Fruit fly (Drosophila melanogaster): ENCODE measurements around the gene CG10098.
A peak's percentile ranks its signal among the peaks of the same experiment; 100 is the strongest.

CG10098 gene

DNA sequence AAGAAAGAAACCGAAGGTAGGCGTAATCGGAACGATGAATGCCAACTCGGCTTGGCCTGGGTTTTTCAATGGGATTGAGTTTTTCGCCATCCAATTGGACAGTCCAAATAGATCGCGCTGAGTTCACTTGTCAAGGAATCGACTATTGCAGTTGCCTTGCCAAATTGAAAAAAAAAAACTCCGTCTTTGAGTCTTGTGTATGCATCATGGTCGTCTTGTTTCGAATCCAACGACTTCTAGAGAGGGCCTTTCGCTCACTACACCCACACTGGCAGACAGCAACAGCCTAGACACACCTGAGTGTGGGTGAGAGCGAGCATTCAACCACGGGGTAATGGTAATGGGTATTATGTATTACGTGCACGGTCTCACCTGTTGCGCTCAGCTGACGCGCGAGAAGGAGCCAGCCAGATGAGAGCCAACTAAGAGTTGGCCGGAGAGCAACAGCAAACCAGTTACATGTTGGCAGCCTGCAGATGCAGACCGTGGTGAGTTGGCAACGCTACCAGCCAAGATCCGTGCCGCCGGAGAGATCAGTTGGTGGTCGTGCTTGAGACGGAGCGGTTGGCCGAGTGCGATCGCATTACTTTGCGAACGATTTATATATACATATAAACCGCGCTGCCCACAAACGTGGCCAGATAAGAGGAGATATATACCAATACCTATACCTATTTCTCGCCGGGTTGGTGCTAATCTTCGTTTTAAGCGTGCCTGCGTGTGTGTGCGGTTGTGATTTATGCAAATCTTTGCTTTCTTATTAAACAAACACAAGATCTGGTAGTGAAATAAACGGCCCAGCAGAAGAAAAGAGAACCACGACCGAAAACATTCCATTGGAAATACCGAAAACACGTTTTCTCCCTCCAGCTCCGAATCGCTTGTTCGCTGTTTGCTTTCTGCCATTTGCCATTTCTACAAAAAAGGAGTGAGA is 38.3 kb downstream of the CG10098 start, which contains the start of gene sas (continued):
- TF ChIP-seq HLH4C (GFP tag; IDR thresholded peaks at IDR 0.05; ENCODE audit: partially characterized antibody) = 0 out of 3 replicates have a peak, but pooled peaks have one; percentile 33
- peak; percentile 92 for TF ChIP-seq Jarid2 (GFP tag; optimal IDR thresholded peaks at IDR 0.05)
- TF ChIP-seq nerfin-2 (GFP tag; IDR thresholded peaks at IDR 0.05; ENCODE audit: partially characterized antibody) = peak; percentile 14; the same call in 1 of the 2 replicates
- peak; percentile 55 for TF ChIP-seq oc (tag; optimal IDR thresholded peaks at IDR 0.05)

DNA sequence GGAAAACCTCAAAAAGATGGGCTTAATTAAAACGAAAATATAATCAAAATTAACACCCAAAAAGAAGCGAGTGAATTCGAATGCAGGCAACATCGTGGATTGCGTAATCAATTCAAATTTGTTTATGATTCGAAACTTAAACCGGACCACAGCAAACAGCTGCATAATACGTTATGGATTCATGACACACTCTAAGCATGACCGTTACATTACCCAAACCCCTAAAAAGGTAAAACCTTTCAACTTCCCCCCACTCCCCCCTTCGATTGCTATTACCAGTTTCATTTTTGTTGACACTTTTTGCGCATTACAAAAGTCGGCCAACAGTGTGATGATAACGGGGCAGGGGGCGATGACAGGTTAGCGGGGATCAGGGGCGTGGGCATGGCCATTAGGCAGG is 45.6 kb downstream of the CG10098 start:
- TF ChIP-seq CG15269 (tag; optimal IDR thresholded peaks at IDR 0.05) (peak; percentile 12), crol (GFP tag; IDR thresholded peaks at IDR 0.05) (peak; percentile 29; the same call in 1 of the 2 replicates), CG12391 (tag; optimal IDR thresholded peaks at IDR 0.05) (no peak), vvl (GFP tag; IDR thresholded peaks at IDR 0.05) (peak; percentile 62; the same call in 1 of the 2 replicates), CG6765 (GFP tag; optimal IDR thresholded peaks at IDR 0.05) (no peak), sr (GFP tag; IDR thresholded peaks at IDR 0.05) (0 out of 3 replicates have a peak, but pooled peaks have one; percentile 45), CG9932 (GFP tag; IDR thresholded peaks at IDR 0.05) (no peak), Blimp-1 (GFP tag; optimal IDR thresholded peaks at IDR 0.05) (peak; percentile 33), chinmo (GFP tag; IDR thresholded peaks at IDR 0.05; ENCODE audit: partially characterized antibody) (0 out of 4 replicates have a peak, but pooled peaks have one; percentile 46), Dll (GFP tag; IDR thresholded peaks at IDR 0.05; ENCODE audit: partially characterized antibody) (no peak), Bdp1 (GFP tag; optimal IDR thresholded peaks at IDR 0.05) (no peak), Pdp1 (GFP tag; optimal IDR thresholded peaks at IDR 0.05) (peak in 1 of 2 experiments; percentile 87), Rx (GFP tag; IDR thresholded peaks at IDR 0.05) (peak; percentile 5; the same call in 1 of the 2 replicates), sens (GFP tag) (peak; percentile 19), lov (optimal IDR thresholded peaks at IDR 0.05) (no peak), lov (GFP tag; IDR thresholded peaks at IDR 0.05) (no peak), lilli (GFP tag; optimal IDR thresholded peaks at IDR 0.05) (no peak), kni (GFP tag; optimal IDR thresholded peaks at IDR 0.05) (peak; percentile 84), Hr78 (GFP tag; optimal IDR thresholded peaks at IDR 0.05) (peak in 1 of 2 experiments; percentile 89), oc (tag; optimal IDR thresholded peaks at IDR 0.05) (peak; percentile 8), Eip74EF (GFP tag; optimal IDR thresholded peaks at IDR 0.05) (peak in 1 of 2 experiments; percentile 79), Rfx (GFP tag; IDR thresholded peaks at IDR 0.05) (0 out of 2 replicates have a peak, but pooled peaks have one; percentile 20), CG12769 (tag; optimal IDR thresholded peaks at IDR 0.05) (peak; percentile 16)

DNA sequence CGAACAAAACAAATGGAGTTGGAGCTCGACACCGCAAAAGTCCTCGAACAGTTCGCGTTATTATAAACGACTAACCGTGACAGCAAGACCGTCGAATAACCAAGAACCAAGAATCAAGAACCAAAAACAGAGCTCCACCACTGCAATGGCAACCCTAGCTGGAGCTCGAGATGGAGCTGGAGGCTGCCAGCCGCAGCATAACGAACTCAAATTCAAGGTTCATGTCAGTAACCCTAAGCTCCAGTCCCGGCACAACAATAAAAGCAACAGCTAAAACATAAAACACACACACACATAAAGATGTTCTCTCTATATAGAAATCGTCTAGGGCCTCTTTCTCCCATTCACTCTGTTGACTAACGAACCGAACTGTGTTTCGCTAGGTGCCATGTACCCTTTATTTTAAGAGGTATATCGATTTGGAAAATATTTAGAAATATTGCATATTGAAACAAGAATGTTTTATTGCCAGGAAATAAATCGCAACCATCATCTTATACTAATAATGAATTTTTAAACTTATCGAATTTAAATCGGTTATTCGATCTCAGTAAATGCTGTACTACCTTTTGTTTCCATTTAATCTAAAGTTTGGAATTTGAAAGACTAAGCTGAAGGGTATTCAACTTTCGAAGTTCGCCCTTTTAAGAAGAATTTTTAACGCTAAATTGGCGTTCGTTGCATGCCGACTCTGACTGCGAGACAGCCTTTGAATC is 47.2 kb downstream of the CG10098 start:
- TF ChIP-seq az2 (GFP tag; optimal IDR thresholded peaks at IDR 0.05) (peak; percentile 7), CG15269 (tag; optimal IDR thresholded peaks at IDR 0.05) (no peak), mam (GFP tag; optimal IDR thresholded peaks at IDR 0.05) (no peak), CG11560 (tag; IDR thresholded peaks at IDR 0.05) (no peak), Xbp1 (GFP tag; optimal IDR thresholded peaks at IDR 0.05) (peak; percentile 5), CG6254 (GFP tag; optimal IDR thresholded peaks at IDR 0.05) (no peak), crp (GFP tag; optimal IDR thresholded peaks at IDR 0.05) (no peak), Ssrp (tag; optimal IDR thresholded peaks at IDR 0.05) (peak; percentile 34), CG10267 (tag; optimal IDR thresholded peaks at IDR 0.05) (peak; percentile 39), gcm (GFP tag; optimal IDR thresholded peaks at IDR 0.05) (no peak), row (GFP tag; IDR thresholded peaks at IDR 0.05) (peak; percentile 33; the same call in 1 of the 3 replicates), CG12391 (tag; optimal IDR thresholded peaks at IDR 0.05) (peak; percentile 20), CG14441 (GFP tag; IDR thresholded peaks at IDR 0.05) (no peak), NFAT (GFP tag; IDR thresholded peaks at IDR 0.05) (no peak), btn (GFP tag; optimal IDR thresholded peaks at IDR 0.05) (no peak), Hr51 (GFP tag; optimal IDR thresholded peaks at IDR 0.05) (no peak), CG16813 (GFP tag; IDR thresholded peaks at IDR 0.05; ENCODE audit: partially characterized antibody) (no peak), Sox100B (GFP tag; optimal IDR thresholded peaks at IDR 0.05) (no peak), luna (GFP tag; optimal IDR thresholded peaks at IDR 0.05) (no peak)
